Fruit fly (Drosophila melanogaster): ENCODE measurements around the gene CG34316.

CG34316 gene

DNA sequence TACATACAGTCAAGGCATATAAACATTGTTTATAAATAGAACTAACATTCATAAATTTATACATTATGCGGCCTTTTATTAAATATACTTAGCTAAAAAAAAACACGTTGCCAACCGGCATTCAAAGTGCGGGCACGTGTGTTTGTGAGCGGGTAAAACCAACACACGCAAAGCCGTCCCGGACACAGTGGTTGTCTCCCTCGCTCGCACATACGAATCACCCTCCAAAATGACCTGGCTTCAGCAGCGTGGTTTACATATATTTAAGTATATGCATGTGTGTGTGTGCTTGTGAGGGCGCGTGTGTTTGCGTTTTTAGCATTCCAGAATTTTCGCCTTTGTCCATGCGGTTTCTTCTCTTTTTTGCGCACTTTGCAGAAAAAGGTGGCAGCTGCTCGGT is 13.1 kb downstream of the CG34316 start (continued):
- TF ChIP-seq CG10431 (GFP tag; optimal IDR thresholded peaks at IDR 0.05): no peak
- TF ChIP-seq pan (optimal IDR thresholded peaks at IDR 0.05): no peak
- no peak for TF ChIP-seq pan (GFP tag; optimal IDR thresholded peaks at IDR 0.05 in 1 of 2, IDR thresholded peaks at IDR 0.05 in 1 of 2)
- no peak for TF ChIP-seq CG6175 (GFP tag; IDR thresholded peaks at IDR 0.05)
- no peak for TF ChIP-seq Taf1 (GFP tag; IDR thresholded peaks at IDR 0.05)
- no peak for TF ChIP-seq lola (GFP tag; optimal IDR thresholded peaks at IDR 0.05)
- TF ChIP-seq Doc3 (GFP tag; IDR thresholded peaks at IDR 0.05; ENCODE audit: partially characterized antibody): no peak
- TF ChIP-seq ara (GFP tag; IDR thresholded peaks at IDR 0.05): no peak
- TF ChIP-seq psq (GFP tag; optimal IDR thresholded peaks at IDR 0.05): no peak
- TF ChIP-seq chinmo (GFP tag; IDR thresholded peaks at IDR 0.05; ENCODE audit: partially characterized antibody): peak; percentile 84; the same call in 3 of the 4 replicates
- no peak for TF ChIP-seq ro (GFP tag; IDR thresholded peaks at IDR 0.05)
- no peak for TF ChIP-seq cas (GFP tag; IDR thresholded peaks at IDR 0.05)
- TF ChIP-seq sima (GFP tag; optimal IDR thresholded peaks at IDR 0.05): no peak
- no peak for TF ChIP-seq ato (GFP tag; IDR thresholded peaks at IDR 0.05; ENCODE audit: partially characterized antibody)
- TF ChIP-seq CG16779 (GFP tag; IDR thresholded peaks at IDR 0.05): no peak
- TF ChIP-seq CG4424 (GFP tag; optimal IDR thresholded peaks at IDR 0.05): no peak
- TF ChIP-seq Aef1 (GFP tag; IDR thresholded peaks at IDR 0.05): no peak
- TF ChIP-seq CG2199 (GFP tag; IDR thresholded peaks at IDR 0.05): 0 out of 3 replicates have a peak, but pooled peaks have one; percentile 37
- TF ChIP-seq inv (GFP tag; IDR thresholded peaks at IDR 0.05; ENCODE audit: partially characterized antibody): no peak
- no peak for TF ChIP-seq CG13296 (GFP tag; optimal IDR thresholded peaks at IDR 0.05)
- no peak for TF ChIP-seq sna (GFP tag; IDR thresholded peaks at IDR 0.05; ENCODE audit: partially characterized antibody)
- no peak for TF ChIP-seq Blimp-1 (GFP tag; optimal IDR thresholded peaks at IDR 0.05)
- no peak for TF ChIP-seq CG9437 (GFP tag; optimal IDR thresholded peaks at IDR 0.05)
- TF ChIP-seq CG42726 (GFP tag; IDR thresholded peaks at IDR 0.05; ENCODE audit: partially characterized antibody): no peak
- TF ChIP-seq Fer2 (tag; optimal IDR thresholded peaks at IDR 0.05): no peak
- TF ChIP-seq CG3407 (GFP tag; optimal IDR thresholded peaks at IDR 0.05): no peak
- peak; percentile 13 for TF ChIP-seq CG8924 (tag; optimal IDR thresholded peaks at IDR 0.05)
- TF ChIP-seq CG11695 (GFP tag; IDR thresholded peaks at IDR 0.05): no peak
- no peak for TF ChIP-seq crol (GFP tag; IDR thresholded peaks at IDR 0.05)
- no peak for TF ChIP-seq Rfx (GFP tag; IDR thresholded peaks at IDR 0.05)
- TF ChIP-seq sqz (GFP tag; optimal IDR thresholded peaks at IDR 0.05): peak; percentile 45
- no peak for TF ChIP-seq sob (GFP tag; IDR thresholded peaks at IDR 0.05)
- TF ChIP-seq caup (GFP tag; optimal IDR thresholded peaks at IDR 0.05; ENCODE audit: severe bottlenecking): no peak
- TF ChIP-seq nmo (GFP tag; optimal IDR thresholded peaks at IDR 0.05): peak; percentile 15
- no peak for TF ChIP-seq stc (GFP tag; IDR thresholded peaks at IDR 0.05)
- no peak for TF ChIP-seq CG18262 (tag; optimal IDR thresholded peaks at IDR 0.05)
- TF ChIP-seq Dfd (GFP tag; optimal IDR thresholded peaks at IDR 0.05): no peak
- 0 out of 2 replicates have a peak, but pooled peaks have one; percentile 17 for TF ChIP-seq Bgb (GFP tag; IDR thresholded peaks at IDR 0.05; ENCODE audit: partially characterized antibody)
- TF ChIP-seq amos (GFP tag; IDR thresholded peaks at IDR 0.05; ENCODE audit: partially characterized antibody): peak; percentile 36; the same call in 1 of the 2 replicates
- no peak for TF ChIP-seq CG6272 (GFP tag; IDR thresholded peaks at IDR 0.05)
- no peak for TF ChIP-seq zfh1 (GFP tag; IDR thresholded peaks at IDR 0.05)
- no peak for TF ChIP-seq disco-r (GFP tag; optimal IDR thresholded peaks at IDR 0.05)
- TF ChIP-seq gfzf (GFP tag; optimal IDR thresholded peaks at IDR 0.05): no peak
- TF ChIP-seq HmgD (GFP tag; optimal IDR thresholded peaks at IDR 0.05): no peak
- TF ChIP-seq CG14860 (GFP tag; IDR thresholded peaks at IDR 0.05; ENCODE audit: partially characterized antibody): no peak
- no peak for TF ChIP-seq CG15011 (GFP tag; optimal IDR thresholded peaks at IDR 0.05)
- no peak for TF ChIP-seq Myb (GFP tag; optimal IDR thresholded peaks at IDR 0.05)
- TF ChIP-seq CG14667 (GFP tag; IDR thresholded peaks at IDR 0.05): no peak
- no peak for TF ChIP-seq slp2 (GFP tag; optimal IDR thresholded peaks at IDR 0.05)
- no peak for TF ChIP-seq CG12659 (GFP tag; optimal IDR thresholded peaks at IDR 0.05)
- TF ChIP-seq shn (GFP tag; optimal IDR thresholded peaks at IDR 0.05): no peak

Data from whole organism, embryonic.